ENCODE assay signal across 1 fruit fly cellular context in genomic region chr2L:5060952-5061478, dm6.
TF ChIP-seq lines count a peak whose summit lies in the region.

No protein-coding gene starts in this region.

TF ChIP-seq in whole organism, embryonic, 481 proteins besides CTCF, POLR2A, EP300 and RAD21 (continued from another document and continues in another):
- TF ChIP-seq dpn (GFP tag; optimal IDR thresholded peaks at IDR 0.05; lab: Kevin White, UChicago) (peak; percentile 55 to 75), CG1603 (tag; optimal IDR thresholded peaks at IDR 0.05; lab: Kevin White, UChicago) (peak; percentile 54), CG16779 (GFP tag; IDR thresholded peaks at IDR 0.05; lab: Robert Waterston, UW) (no peak), az2 (GFP tag; optimal IDR thresholded peaks at IDR 0.05; lab: Kevin White, UChicago) (peak; percentile 42), rib (GFP tag; IDR thresholded peaks at IDR 0.05; lab: Robert Waterston, UW) (0 out of 2 replicates have a peak, but pooled peaks have one; percentile 35), wek (GFP tag; optimal IDR thresholded peaks at IDR 0.05; lab: Kevin White, UChicago) (peak; percentile 37), ind (GFP tag; optimal IDR thresholded peaks at IDR 0.05; lab: Kevin White, UChicago) (peak; percentile 8), sisA (GFP tag; IDR thresholded peaks at IDR 0.05; lab: Robert Waterston, UW) (peak; percentile 66), sim (GFP tag; IDR thresholded peaks at IDR 0.05; lab: Robert Waterston, UW) (no peak), h (optimal IDR thresholded peaks at IDR 0.05; lab: Kevin White, UChicago) (no peak), Vsx1 (GFP tag; optimal IDR thresholded peaks at IDR 0.05; lab: Kevin White, UChicago) (peak; percentile 31), lmd (GFP tag; IDR thresholded peaks at IDR 0.05; lab: Robert Waterston, UW) (peak; percentile 63; the same call in 1 of the 2 replicates), CG12391 (tag; optimal IDR thresholded peaks at IDR 0.05; lab: Kevin White, UChicago) (peak; percentile 65), hkb (optimal IDR thresholded peaks at IDR 0.05; lab: Kevin White, UChicago) (no peak), hkb (GFP tag; IDR thresholded peaks at IDR 0.05; lab: Robert Waterston, UW) (peak; percentile 74), CG18599 (GFP tag; optimal IDR thresholded peaks at IDR 0.05; lab: Kevin White, UChicago) (peak; percentile 88), stwl (tag; optimal IDR thresholded peaks at IDR 0.05; lab: Kevin White, UChicago) (no peak), CG9817 (tag; optimal IDR thresholded peaks at IDR 0.05; lab: Kevin White, UChicago) (peak; percentile 48), slbo (GFP tag; IDR thresholded peaks at IDR 0.05; lab: Robert Waterston, UW) (peak; percentile 78), ash1 (GFP tag; optimal IDR thresholded peaks at IDR 0.05; lab: Kevin White, UChicago) (no peak), lov (optimal IDR thresholded peaks at IDR 0.05; lab: Kevin White, UChicago) (no peak), lov (GFP tag; IDR thresholded peaks at IDR 0.05; lab: Robert Waterston, UW) (0 out of 3 replicates have a peak, but pooled peaks have one; percentile 20), ERR (GFP tag; optimal IDR thresholded peaks at IDR 0.05; lab: Kevin White, UChicago) (peak; percentile 47), CG1832 (GFP tag; optimal IDR thresholded peaks at IDR 0.05; lab: Kevin White, UChicago) (no peak), her (GFP tag; optimal IDR thresholded peaks at IDR 0.05; lab: Kevin White, UChicago) (peak; percentile 50), twi (tag; optimal IDR thresholded peaks at IDR 0.05; lab: Kevin White, UChicago) (no peak), CG30020 (tag; optimal IDR thresholded peaks at IDR 0.05; lab: Kevin White, UChicago) (no peak), Xrp1 (GFP tag; IDR thresholded peaks at IDR 0.05; lab: Robert Waterston, UW) (no peak; the same call in none of the 2 replicates), CG16863 (GFP tag; optimal IDR thresholded peaks at IDR 0.05; lab: Kevin White, UChicago) (no peak), CG4707 (GFP tag; optimal IDR thresholded peaks at IDR 0.05; lab: Kevin White, UChicago) (no peak), peb (GFP tag; IDR thresholded peaks at IDR 0.05; lab: Robert Waterston, UW) (0 out of 2 replicates have a peak, but pooled peaks have one; percentile 16), ac (GFP tag; optimal IDR thresholded peaks at IDR 0.05; lab: Kevin White, UChicago) (no peak), CG16815 (GFP tag; optimal IDR thresholded peaks at IDR 0.05; lab: Kevin White, UChicago) (peak; percentile 1), CG11504 (tag; optimal IDR thresholded peaks at IDR 0.05; lab: Kevin White, UChicago) (peak; percentile 71), Mad (GFP tag; optimal IDR thresholded peaks at IDR 0.05; lab: Kevin White, UChicago) (no peak), Ssrp (tag; optimal IDR thresholded peaks at IDR 0.05; lab: Kevin White, UChicago) (peak; percentile 21), Doc3 (GFP tag; IDR thresholded peaks at IDR 0.05; lab: Robert Waterston, UW; ENCODE audit: partially characterized antibody) (no peak), CG31388 (GFP tag; optimal IDR thresholded peaks at IDR 0.05; lab: Kevin White, UChicago) (no peak), CG1792 (GFP tag; optimal IDR thresholded peaks at IDR 0.05; lab: Kevin White, UChicago) (peak; percentile 56), CG4360 (GFP tag; IDR thresholded peaks at IDR 0.05; lab: Robert Waterston, UW) (peak; percentile 33; the same call in 1 of the 2 replicates), CG11560 (tag; IDR thresholded peaks at IDR 0.05; lab: Robert Waterston, UW) (peak; percentile 35; the same call in 1 of the 3 replicates), CG13123 (GFP tag; optimal IDR thresholded peaks at IDR 0.05; lab: Kevin White, UChicago) (peak; percentile 43), Elba2 (GFP tag; optimal IDR thresholded peaks at IDR 0.05; lab: Kevin White, UChicago) (no peak), ranshi (GFP tag; IDR thresholded peaks at IDR 0.05; lab: Robert Waterston, UW) (peak; percentile 70), trh (GFP tag; optimal IDR thresholded peaks at IDR 0.05; lab: Kevin White, UChicago) (no peak), CG7928 (GFP tag; optimal IDR thresholded peaks at IDR 0.05; lab: Kevin White, UChicago) (peak; percentile 20), Nf-YC (tag; optimal IDR thresholded peaks at IDR 0.05; lab: Kevin White, UChicago) (peak; percentile 28), CG31441 (GFP tag; IDR thresholded peaks at IDR 0.05; lab: Robert Waterston, UW) (peak; percentile 54; the same call in 1 of the 2 replicates), CG1529 (GFP tag; optimal IDR thresholded peaks at IDR 0.05; lab: Kevin White, UChicago) (peak; percentile 4), chinmo (GFP tag; IDR thresholded peaks at IDR 0.05; lab: Robert Waterston, UW; ENCODE audit: partially characterized antibody) (no peak), Opbp (GFP tag; IDR thresholded peaks at IDR 0.05; lab: Robert Waterston, UW; ENCODE audit: partially characterized antibody) (no peak), CG18764 (GFP tag; optimal IDR thresholded peaks at IDR 0.05; lab: Kevin White, UChicago) (peak; percentile 11), toy (GFP tag; IDR thresholded peaks at IDR 0.05; lab: Robert Waterston, UW) (no peak), aop (GFP tag; IDR thresholded peaks at IDR 0.05; lab: Robert Waterston, UW) (no peak), mld (GFP tag; IDR thresholded peaks at IDR 0.05; lab: Robert Waterston, UW; ENCODE audit: partially characterized antibody) (no peak), Oli (tag; optimal IDR thresholded peaks at IDR 0.05; lab: Kevin White, UChicago) (peak; percentile 54), cato (GFP tag; optimal IDR thresholded peaks at IDR 0.05; lab: Kevin White, UChicago; ENCODE audit: borderline replicate concordance) (no peak), MTF-1 (GFP tag; optimal IDR thresholded peaks at IDR 0.05; lab: Kevin White, UChicago; ENCODE audit: borderline replicate concordance) (peak; percentile 21), Sox100B (GFP tag; optimal IDR thresholded peaks at IDR 0.05; lab: Kevin White, UChicago) (peak; percentile 63), pita (GFP tag; optimal IDR thresholded peaks at IDR 0.05; lab: Kevin White, UChicago) (no peak), nau (GFP tag; optimal IDR thresholded peaks at IDR 0.05; lab: Kevin White, UChicago) (peak; percentile 81), NC2β (GFP tag; optimal IDR thresholded peaks at IDR 0.05; lab: Kevin White, UChicago) (peak; percentile 28), CG15479 (GFP tag; optimal IDR thresholded peaks at IDR 0.05; lab: Kevin White, UChicago) (no peak), Adf1 (GFP tag; IDR thresholded peaks at IDR 0.05; lab: Robert Waterston, UW) (no peak), CG14860 (GFP tag; IDR thresholded peaks at IDR 0.05; lab: Robert Waterston, UW; ENCODE audit: partially characterized antibody) (no peak), NfI (GFP tag; optimal IDR thresholded peaks at IDR 0.05; lab: Kevin White, UChicago) (peak; percentile 40), CG13624 (GFP tag; optimal IDR thresholded peaks at IDR 0.05; lab: Kevin White, UChicago) (peak; percentile 58), CG8359 (GFP tag; optimal IDR thresholded peaks at IDR 0.05; lab: Kevin White, UChicago; ENCODE audit: borderline replicate concordance) (peak; percentile 15), odd (GFP tag; optimal IDR thresholded peaks at IDR 0.05; lab: Kevin White, UChicago) (peak; percentile 72), exex (tag; optimal IDR thresholded peaks at IDR 0.05; lab: Kevin White, UChicago) (peak; percentile 82), dati (GFP tag; IDR thresholded peaks at IDR 0.05; lab: Robert Waterston, UW) (no peak), gsb-n (tag; optimal IDR thresholded peaks at IDR 0.05; lab: Kevin White, UChicago) (peak; percentile 32), Lpt (GFP tag; optimal IDR thresholded peaks at IDR 0.05; lab: Kevin White, UChicago) (no peak), fd64A (GFP tag; optimal IDR thresholded peaks at IDR 0.05; lab: Kevin White, UChicago) (no peak), ab (GFP tag; optimal IDR thresholded peaks at IDR 0.05; lab: Kevin White, UChicago) (no peak), repo (GFP tag; optimal IDR thresholded peaks at IDR 0.05; lab: Kevin White, UChicago) (peak; percentile 15), Poxn (GFP tag; IDR thresholded peaks at IDR 0.05; lab: Robert Waterston, UW) (no peak), croc (GFP tag; conservative IDR thresholded peaks at IDR 0.05; lab: Robert Waterston, UW) (peak; percentile 30; the same call in 2 of the 3 replicates), cg (GFP tag; optimal IDR thresholded peaks at IDR 0.05; lab: Kevin White, UChicago) (peak; percentile 30), CG17361 (GFP tag; IDR thresholded peaks at IDR 0.05; lab: Robert Waterston, UW) (peak; percentile 60), CG8089 (GFP tag; optimal IDR thresholded peaks at IDR 0.05; lab: Kevin White, UChicago) (no peak), Fer3 (tag; optimal IDR thresholded peaks at IDR 0.05; lab: Kevin White, UChicago) (peak; percentile 67), CG3995 (GFP tag; optimal IDR thresholded peaks at IDR 0.05; lab: Kevin White, UChicago) (no peak), grn (GFP tag; optimal IDR thresholded peaks at IDR 0.05; lab: Kevin White, UChicago) (peak; percentile 24), jumu (GFP tag; optimal IDR thresholded peaks at IDR 0.05; lab: Kevin White, UChicago) (peak; percentile 68), mirr (GFP tag; optimal IDR thresholded peaks at IDR 0.05; lab: Kevin White, UChicago) (peak; percentile 69), D19A (tag; optimal IDR thresholded peaks at IDR 0.05; lab: Kevin White, UChicago) (peak; percentile 24), CG4424 (GFP tag; optimal IDR thresholded peaks at IDR 0.05; lab: Kevin White, UChicago) (peak; percentile 32), Bteb2 (GFP tag; optimal IDR thresholded peaks at IDR 0.05; lab: Kevin White, UChicago) (peak; percentile 42), HLH4C (GFP tag; IDR thresholded peaks at IDR 0.05; lab: Robert Waterston, UW; ENCODE audit: partially characterized antibody) (no peak), HHEX (GFP tag; optimal IDR thresholded peaks at IDR 0.05; lab: Kevin White, UChicago) (peak; percentile 76), org-1 (GFP tag; optimal IDR thresholded peaks at IDR 0.05; lab: Kevin White, UChicago) (peak; percentile 74), CG5245 (GFP tag; optimal IDR thresholded peaks at IDR 0.05; lab: Kevin White, UChicago) (peak; percentile 44), CG2202 (tag; optimal IDR thresholded peaks at IDR 0.05; lab: Kevin White, UChicago) (no peak), ap (GFP tag; IDR thresholded peaks at IDR 0.05; lab: Robert Waterston, UW) (peak; percentile 63), CG10462 (GFP tag; optimal IDR thresholded peaks at IDR 0.05; lab: Kevin White, UChicago) (no peak), CG17328 (GFP tag; IDR thresholded peaks at IDR 0.05; lab: Robert Waterston, UW) (peak; percentile 74), sima (GFP tag; optimal IDR thresholded peaks at IDR 0.05; lab: Kevin White, UChicago) (no peak), so (GFP tag; IDR thresholded peaks at IDR 0.05; lab: Robert Waterston, UW) (peak; percentile 91), E2f2 (GFP tag; IDR thresholded peaks at IDR 0.05; lab: Robert Waterston, UW) (peak; percentile 47; the same call in 1 of the 2 replicates), klu (GFP tag; IDR thresholded peaks at IDR 0.05; lab: Robert Waterston, UW) (peak; percentile 54), CG31365 (tag; optimal IDR thresholded peaks at IDR 0.05; lab: Kevin White, UChicago) (peak; percentile 15), slou (GFP tag; optimal IDR thresholded peaks at IDR 0.05; lab: Kevin White, UChicago) (peak; percentile 43), Atf6 (GFP tag; IDR thresholded peaks at IDR 0.05; lab: Robert Waterston, UW) (peak; percentile 80), wdn (GFP tag; IDR thresholded peaks at IDR 0.05; lab: Robert Waterston, UW) (no peak), CG5180 (GFP tag; optimal IDR thresholded peaks at IDR 0.05; lab: Kevin White, UChicago) (peak; percentile 10), CG11456 (GFP tag; IDR thresholded peaks at IDR 0.05; lab: Robert Waterston, UW) (peak; percentile 69; the same call in 1 of the 3 replicates), CG1024 (GFP tag; IDR thresholded peaks at IDR 0.05; lab: Robert Waterston, UW) (peak; percentile 41; the same call in 1 of the 2 replicates), zfh2 (GFP tag; optimal IDR thresholded peaks at IDR 0.05; lab: Kevin White, UChicago) (peak; percentile 59), Atf3 (GFP tag; optimal IDR thresholded peaks at IDR 0.05; lab: Kevin White, UChicago) (no peak), corto (GFP tag; optimal IDR thresholded peaks at IDR 0.05; lab: Kevin White, UChicago) (peak; percentile 51), CG8924 (tag; optimal IDR thresholded peaks at IDR 0.05; lab: Kevin White, UChicago) (peak; percentile 63), CG13296 (GFP tag; optimal IDR thresholded peaks at IDR 0.05; lab: Kevin White, UChicago) (peak; percentile 71), CG9437 (GFP tag; optimal IDR thresholded peaks at IDR 0.05; lab: Kevin White, UChicago) (peak; percentile 49), luna (GFP tag; optimal IDR thresholded peaks at IDR 0.05; lab: Kevin White, UChicago) (peak; percentile 34), sc (optimal IDR thresholded peaks at IDR 0.05; lab: Kevin White, UChicago) (no peak), sc (GFP tag; optimal IDR thresholded peaks at IDR 0.05; lab: Kevin White, UChicago) (no peak), sug (tag; optimal IDR thresholded peaks at IDR 0.05; lab: Kevin White, UChicago) (peak; percentile 77), bbx (GFP tag; IDR thresholded peaks at IDR 0.05; lab: Robert Waterston, UW; ENCODE audit: partially characterized antibody) (no peak), Dip2 (GFP tag; IDR thresholded peaks at IDR 0.05; lab: Robert Waterston, UW) (no peak), CG10267 (tag; optimal IDR thresholded peaks at IDR 0.05; lab: Kevin White, UChicago) (peak; percentile 63), D (optimal IDR thresholded peaks at IDR 0.05; lab: Kevin White, UChicago) (no peak), D (GFP tag; optimal IDR thresholded peaks at IDR 0.05; lab: Kevin White, UChicago) (peak; percentile 32), Dad (GFP tag; optimal IDR thresholded peaks at IDR 0.05; lab: Kevin White, UChicago) (no peak), gcm2 (GFP tag; optimal IDR thresholded peaks at IDR 0.05; lab: Kevin White, UChicago) (peak; percentile 37), Dbx (GFP tag; IDR thresholded peaks at IDR 0.05; lab: Robert Waterston, UW) (peak; percentile 72), CG12299 (tag; optimal IDR thresholded peaks at IDR 0.05; lab: Kevin White, UChicago) (peak; percentile 49), CG6175 (GFP tag; IDR thresholded peaks at IDR 0.05; lab: Robert Waterston, UW) (no peak), Deaf1 (tag; optimal IDR thresholded peaks at IDR 0.05; lab: Kevin White, UChicago) (peak; percentile 13), CG12659 (GFP tag; optimal IDR thresholded peaks at IDR 0.05; lab: Kevin White, UChicago) (peak; percentile 57), ato (GFP tag; IDR thresholded peaks at IDR 0.05; lab: Robert Waterston, UW; ENCODE audit: partially characterized antibody) (no peak)
